Worm (Caenorhabditis elegans) whole organism, mixed stage, embryonic: ENCODE results near the gene poml-1.

Experiments
- M03D4.4 ChIP-seq: sonication (generic microtip); optimal IDR thresholded peaks from 2 replicates; lab custom pipeline; 2017; ENCODE audit warnings: mild to moderate bottlenecking, missing genetic modification characterization, missing compliant biosample characterization
- bed-3 ChIP-seq: fragments of 200-800 bp; sonication (Bioruptor generic); optimal IDR thresholded peaks from 3 replicates; lab custom pipeline; 2018; ENCODE audit warnings: mild to moderate bottlenecking, missing genetic modification characterization, moderate library complexity, missing compliant biosample characterization
- ceh-43 ChIP-seq: fragments of 200-800 bp; sonication (Bioruptor generic); optimal IDR thresholded peaks from 2 replicates; lab custom pipeline; 2018; ENCODE audit warnings: mild to moderate bottlenecking, missing genetic modification characterization, moderate library complexity, missing compliant biosample characterization
- ceh-83 ChIP-seq: fragments of 200-800 bp; sonication (Bioruptor generic); optimal IDR thresholded peaks from 2 replicates; lab custom pipeline; 2018; ENCODE audit warnings: mild to moderate bottlenecking, missing genetic modification characterization, missing compliant biosample characterization
- ces-1 ChIP-seq: fragments of 150-350 bp; optimal IDR thresholded peaks from 2 replicates; lab custom pipeline; 2014; ENCODE audit warnings: missing biosample characterization, missing genetic modification reagents, missing genetic modification characterization
- cnd-1 ChIP-seq: fragments of 200-800 bp; sonication (Bioruptor generic); optimal IDR thresholded peaks from 2 replicates; lab custom pipeline; 2018; ENCODE audit warnings: mild to moderate bottlenecking, missing genetic modification characterization, missing compliant biosample characterization
- drap-1 ChIP-seq: fragments of 200-800 bp; sonication (Bioruptor generic); optimal IDR thresholded peaks from 3 replicates; lab custom pipeline; 2018; ENCODE audit warnings: mild to moderate bottlenecking, missing genetic modification characterization, missing compliant biosample characterization
- elt-1 ChIP-seq: sonication (generic microtip); optimal IDR thresholded peaks from 2 replicates; lab custom pipeline; 2017; ENCODE audit warnings: missing genetic modification characterization, mild to moderate bottlenecking, missing compliant biosample characterization, antibody characterized with exemption, moderate library complexity, borderline replicate concordance; ENCODE audit not compliant: insufficient read depth
- elt-3 ChIP-seq: fragments of 150-350 bp; optimal IDR thresholded peaks from 2 replicates; lab custom pipeline; 2014; ENCODE audit warnings: missing biosample characterization, missing genetic modification characterization
- flh-1 ChIP-seq: fragments of 200-800 bp; sonication (Bioruptor generic); optimal IDR thresholded peaks from 2 replicates; lab custom pipeline; 2018; ENCODE audit warnings: mild to moderate bottlenecking, missing genetic modification characterization, moderate library complexity, missing compliant biosample characterization
- ham-2 ChIP-seq: fragments of 200-800 bp; sonication (Bioruptor generic); optimal IDR thresholded peaks from 2 replicates; lab custom pipeline; 2018; ENCODE audit warnings: mild to moderate bottlenecking, missing genetic modification characterization, missing compliant biosample characterization
- hlh-1 ChIP-seq: fragments of 150-350 bp; optimal IDR thresholded peaks from 2 replicates; lab custom pipeline; 2014; ENCODE audit warnings: missing biosample characterization, missing genetic modification reagents, missing genetic modification characterization
- lin-13 ChIP-seq: fragments of 150-350 bp; optimal IDR thresholded peaks from 2 replicates; lab custom pipeline; 2014; ENCODE audit warnings: missing biosample characterization, missing genetic modification characterization
- lsy-2 ChIP-seq: fragments of 150-350 bp; optimal IDR thresholded peaks from 2 replicates; lab custom pipeline; 2014; ENCODE audit warnings: missing biosample characterization, missing genetic modification characterization
- mep-1 ChIP-seq: fragments of 150-350 bp; optimal IDR thresholded peaks from 2 replicates; lab custom pipeline; 2017; ENCODE audit warnings: missing biosample characterization, missing genetic modification reagents, missing genetic modification characterization, inconsistent platforms
- mls-2 ChIP-seq: sonication (generic microtip); optimal IDR thresholded peaks from 2 replicates; lab custom pipeline; 2016; ENCODE audit warnings: mild to moderate bottlenecking, missing genetic modification characterization, moderate library complexity, missing compliant biosample characterization
- nhr-12 ChIP-seq: fragments of 150-350 bp; optimal IDR thresholded peaks from 2 replicates; lab custom pipeline; 2014; ENCODE audit warnings: missing biosample characterization, missing genetic modification characterization
- nhr-2 ChIP-seq: fragments of 150-350 bp; optimal IDR thresholded peaks from 2 replicates; lab custom pipeline; 2014; ENCODE audit warnings: missing biosample characterization, missing genetic modification characterization
- nhr-237 ChIP-seq: fragments of 150-350 bp; optimal IDR thresholded peaks from 2 replicates; lab custom pipeline; 2014; ENCODE audit warnings: missing biosample characterization, missing genetic modification characterization
- nhr-28 ChIP-seq: fragments of 150-350 bp; optimal IDR thresholded peaks from 2 replicates; lab custom pipeline; 2014; ENCODE audit warnings: missing biosample characterization, missing genetic modification characterization
- nhr-76 ChIP-seq: sonication (generic microtip); optimal IDR thresholded peaks from 2 replicates; lab custom pipeline; 2017; ENCODE audit warnings: missing biosample characterization, missing genetic modification characterization
- pha-4 ChIP-seq: fragments of 150-350 bp; optimal IDR thresholded peaks from 2 replicates; lab custom pipeline; 2018; ENCODE audit warnings: missing biosample characterization, missing genetic modification reagents, missing genetic modification characterization
- sem-2 ChIP-seq: fragments of 200-800 bp; sonication (Bioruptor generic); optimal IDR thresholded peaks from 2 replicates; lab custom pipeline; 2018; ENCODE audit warnings: mild to moderate bottlenecking, missing genetic modification characterization, missing compliant biosample characterization
- snpc-4 ChIP-seq: fragments of 150-350 bp; optimal IDR thresholded peaks from 2 replicates; lab custom pipeline; 2014; ENCODE audit warnings: missing biosample characterization, missing genetic modification characterization
- sptf-1 ChIP-seq: sonication (generic microtip); optimal IDR thresholded peaks from 2 replicates; lab custom pipeline; 2017; ENCODE audit warnings: mild to moderate bottlenecking, missing genetic modification characterization, moderate library complexity, missing compliant biosample characterization
- tbx-8 ChIP-seq: fragments of 200-800 bp; sonication (Bioruptor generic); optimal IDR thresholded peaks from 2 replicates; lab custom pipeline; 2018; ENCODE audit warnings: mild to moderate bottlenecking, missing genetic modification characterization, moderate library complexity, missing compliant biosample characterization
- unc-120 ChIP-seq: sonication (generic microtip); optimal IDR thresholded peaks from 2 replicates; lab custom pipeline; 2017; ENCODE audit warnings: missing genetic modification characterization, missing compliant biosample characterization; ENCODE audit not compliant: poor library complexity, severe bottlenecking
- unc-39 ChIP-seq: fragments of 150-350 bp; optimal IDR thresholded peaks from 2 replicates; lab custom pipeline; 2014; ENCODE audit warnings: missing biosample characterization, missing genetic modification characterization
- zip-8 ChIP-seq: fragments of 150-350 bp; optimal IDR thresholded peaks from 2 replicates; lab custom pipeline; 2014; ENCODE audit warnings: missing biosample characterization, missing genetic modification characterization
- ztf-11 ChIP-seq: fragments of 150-350 bp; optimal IDR thresholded peaks from 2 replicates; lab custom pipeline; 2014; ENCODE audit warnings: missing biosample characterization, missing genetic modification characterization

The poml-1 gene

ce11 chrX:13722821-13723220 lies at the start of gene poml-1:
Gene poml-1, minus strand, starts transcription at chrX:13722921.
- TF ChIP-seq nhr-2 (tag; lab: Kevin White, UChicago): no peak
- TF ChIP-seq ztf-11: no peak
- TF ChIP-seq elt-1 (tag; lab: Kevin White, UChicago): no peak
- TF ChIP-seq cnd-1: no peak
- TF ChIP-seq ces-1 (GFP tag; lab: Kevin White, UChicago): no peak
- TF ChIP-seq mls-2 (tag; lab: Kevin White, UChicago): no peak
- TF ChIP-seq sptf-1 (tag; lab: Kevin White, UChicago): no peak
- no peak for TF ChIP-seq ceh-83 (GFP tag; lab: Kevin White, UChicago)
- no peak for TF ChIP-seq bed-3 (GFP tag; lab: Kevin White, UChicago)
- no peak for TF ChIP-seq nhr-12
- TF ChIP-seq drap-1: no peak

DNA sequence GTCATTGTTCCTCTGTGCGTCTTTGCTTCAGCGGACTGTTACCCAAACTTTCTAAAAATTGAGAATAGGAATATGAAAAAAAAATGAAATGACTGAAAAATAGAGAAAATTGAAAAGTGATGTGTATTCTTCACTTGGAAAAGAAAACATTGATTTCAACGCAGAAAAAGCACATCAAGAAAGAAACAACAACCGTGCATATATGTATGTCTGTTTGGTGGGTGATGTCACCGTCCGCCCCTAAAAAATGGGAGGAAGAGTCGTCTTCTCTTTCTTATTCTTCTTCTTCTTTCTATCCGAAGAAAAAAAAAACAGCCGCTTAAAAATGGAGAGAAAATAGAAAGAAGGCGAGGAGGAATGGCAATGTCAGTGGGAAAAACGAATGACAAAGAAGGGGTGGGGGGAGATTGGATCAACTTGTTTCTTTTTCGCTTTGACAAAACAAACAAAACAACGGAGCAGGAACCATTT lies 47.8 kb upstream of the poml-1 start, which contains the start of gene nkb-3:
nkb-3 (minus strand) TSS at position 51 of the 471 bp plus-strand sequence.
- no peak for TF ChIP-seq nhr-12
- TF ChIP-seq ceh-83 (GFP tag; lab: Kevin White, UChicago): no peak
- no peak for TF ChIP-seq unc-120 (tag; lab: Kevin White, UChicago)
- no peak for TF ChIP-seq flh-1 (GFP tag; lab: Kevin White, UChicago)
- TF ChIP-seq mep-1 (tag; lab: Kevin White, UChicago): no peak
- no peak for TF ChIP-seq cnd-1
- no peak for TF ChIP-seq nhr-2 (tag; lab: Kevin White, UChicago)
- TF ChIP-seq tbx-8 (GFP tag; lab: Kevin White, UChicago): no peak
- no peak for TF ChIP-seq sptf-1 (tag; lab: Kevin White, UChicago)
- no peak for TF ChIP-seq nhr-76 (tag; lab: Kevin White, UChicago)
- no peak for TF ChIP-seq pha-4 (tag; lab: Kevin White, UChicago)
- TF ChIP-seq mls-2 (tag; lab: Kevin White, UChicago): no peak
- TF ChIP-seq hlh-1 (tag; lab: Kevin White, UChicago): no peak
- TF ChIP-seq elt-3 (tag; lab: Kevin White, UChicago): no peak
- no peak for TF ChIP-seq ham-2 (GFP tag; lab: Kevin White, UChicago)
- no peak for TF ChIP-seq zip-8 (tag; lab: Kevin White, UChicago)
- TF ChIP-seq nhr-237 (tag; lab: Kevin White, UChicago): no peak
- TF ChIP-seq nhr-28 (tag; lab: Kevin White, UChicago): no peak

- TF ChIP-seq drap-1 (no peak), elt-1 (tag; lab: Kevin White, UChicago) (no peak), ceh-43 (GFP tag; lab: Kevin White, UChicago) (no peak), sem-2 (GFP tag; lab: Kevin White, UChicago) (no peak), snpc-4 (no peak), ces-1 (GFP tag; lab: Kevin White, UChicago) (peak; percentile 85)
Observed at ce11 chrX:13768562-13768961, 45.8 kb upstream of the poml-1 start.

DNA sequence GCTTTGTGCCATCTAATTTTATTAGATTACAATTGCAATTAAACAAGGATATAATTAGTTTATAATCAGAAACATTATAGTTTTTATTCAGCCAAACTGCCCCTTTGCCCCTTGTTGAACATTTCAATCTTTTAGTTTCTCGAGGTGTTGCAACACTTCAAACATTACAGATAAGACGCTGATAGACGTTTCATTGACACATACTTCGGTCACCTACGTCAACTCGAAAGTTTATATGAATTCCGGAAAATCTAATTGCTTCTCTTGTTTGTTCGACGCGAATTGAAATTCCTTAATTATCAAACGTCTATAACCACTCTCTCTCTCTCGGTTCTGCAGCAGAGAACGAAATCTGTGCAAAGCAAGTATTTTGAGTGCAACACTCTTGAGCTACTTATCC lies 44.6 kb upstream of the poml-1 start:
- TF ChIP-seq nhr-2 (tag; lab: Kevin White, UChicago) (no peak), unc-39 (no peak), snpc-4 (no peak), lsy-2 (tag; lab: Kevin White, UChicago) (no peak), tbx-8 (GFP tag; lab: Kevin White, UChicago) (no peak), M03D4.4 (no peak), elt-3 (tag; lab: Kevin White, UChicago) (no peak)

- TF ChIP-seq nhr-2 (tag; lab: Kevin White, UChicago) (no peak), elt-3 (tag; lab: Kevin White, UChicago) (no peak), mep-1 (tag; lab: Kevin White, UChicago) (no peak), lin-13 (tag; lab: Kevin White, UChicago) (no peak), unc-120 (tag; lab: Kevin White, UChicago) (no peak), elt-1 (tag; lab: Kevin White, UChicago) (no peak)
Observed at ce11 chrX:13759676-13760447, 37.1 kb upstream of the poml-1 start, which contains the start of gene cest-13. Gene cest-13, plus strand, starts transcription at chrX:13760237.
